Worm (Caenorhabditis elegans) whole organism, L3 larva: Measurements from ENCODE around the gene vglu-2.

Experiments used
- R02D3.7 ChIP-seq: fragments of 150-350 bp; optimal IDR thresholded peaks from 2 replicates; lab custom pipeline; 2014; ENCODE audit warnings: missing biosample characterization, missing genetic modification characterization
- ZK546.5 ChIP-seq: sonication (generic microtip); optimal IDR thresholded peaks from 2 replicates; lab custom pipeline; 2017; ENCODE audit warnings: missing biosample characterization, missing genetic modification characterization
- ama-1 ChIP-seq: fragments of 150-350 bp; optimal IDR thresholded peaks from 2 replicates; lab custom pipeline; 2018
- ceh-16 ChIP-seq: sonication (generic microtip); optimal IDR thresholded peaks from 2 replicates; lab custom pipeline; 2017; ENCODE audit warnings: missing biosample characterization, missing genetic modification characterization
- ceh-28 ChIP-seq: fragments of 150-350 bp; optimal IDR thresholded peaks from 2 replicates; lab custom pipeline; 2014; ENCODE audit warnings: missing biosample characterization, missing genetic modification reagents, missing genetic modification characterization
- ceh-82 ChIP-seq: fragments of 150-350 bp; optimal IDR thresholded peaks from 2 replicates; lab custom pipeline; 2014; ENCODE audit warnings: missing biosample characterization, missing genetic modification characterization
- ceh-9 ChIP-seq: sonication (generic microtip); optimal IDR thresholded peaks from 2 replicates; lab custom pipeline; 2018; ENCODE audit warnings: missing biosample characterization, missing genetic modification characterization
- daf-12 ChIP-seq: fragments of 150-350 bp; optimal IDR thresholded peaks from 2 replicates; lab custom pipeline; 2014; ENCODE audit warnings: missing biosample characterization, missing genetic modification reagents, missing genetic modification characterization
- egl-27 ChIP-seq: sonication (generic microtip); optimal IDR thresholded peaks from 4 replicates; lab custom pipeline; 2017; ENCODE audit warnings: missing biosample characterization, missing genetic modification reagents, missing genetic modification characterization
- egl-5 ChIP-seq: fragments of 150-350 bp; optimal IDR thresholded peaks from 2 replicates; lab custom pipeline; 2017; ENCODE audit warnings: missing biosample characterization, missing genetic modification reagents, missing genetic modification characterization, inconsistent platforms
- elt-1 ChIP-seq: fragments of 150-350 bp; optimal IDR thresholded peaks from 2 replicates; lab custom pipeline; 2014; ENCODE audit warnings: missing biosample characterization, missing genetic modification characterization
- elt-2 ChIP-seq: sonication (generic microtip); optimal IDR thresholded peaks from 2 replicates; lab custom pipeline; 2016; ENCODE audit warnings: missing genetic modification reagents, mild to moderate bottlenecking, missing genetic modification characterization, missing compliant biosample characterization
- elt-3 ChIP-seq, 3 experiments: fragments of 150-350 bp in 1 of 3; sonication (generic microtip) in 2 of 3; optimal IDR thresholded peaks; 2 replicates in 2 of 3; 4 replicates in 1 of 3; lab custom pipeline; 2014 to 2017; ENCODE audit warnings: missing biosample characterization in 3 of 3, missing genetic modification characterization in 3 of 3
- eor-1 ChIP-seq, 2 experiments: fragments of 150-350 bp; optimal IDR thresholded peaks; 2 replicates each; lab custom pipeline; 2014 to 2018; ENCODE audit warnings: missing biosample characterization in 2 of 2, missing genetic modification characterization in 2 of 2
- fkh-10 ChIP-seq: sonication (generic microtip); optimal IDR thresholded peaks from 2 replicates; lab custom pipeline; 2017; ENCODE audit warnings: missing biosample characterization, missing genetic modification reagents, missing genetic modification characterization
- fkh-2 ChIP-seq: fragments of 150-350 bp; optimal IDR thresholded peaks from 2 replicates; lab custom pipeline; 2014; ENCODE audit warnings: missing biosample characterization, missing genetic modification reagents, missing genetic modification characterization
- fos-1 ChIP-seq: fragments of 150-350 bp; optimal IDR thresholded peaks from 2 replicates; lab custom pipeline; 2014; ENCODE audit warnings: missing biosample characterization, missing genetic modification characterization
- hmg-11 ChIP-seq: sonication (generic microtip); optimal IDR thresholded peaks from 2 replicates; lab custom pipeline; 2016; ENCODE audit warnings: missing genetic modification characterization, missing compliant biosample characterization
- jun-1 ChIP-seq: fragments of 150-350 bp; optimal IDR thresholded peaks from 2 replicates; lab custom pipeline; 2014; ENCODE audit warnings: missing biosample characterization, missing genetic modification reagents, missing genetic modification characterization
- lin-15B ChIP-seq: fragments of 150-350 bp; optimal IDR thresholded peaks from 2 replicates; lab custom pipeline; 2014; ENCODE audit warnings: missing biosample characterization, missing genetic modification characterization
- mdl-1 ChIP-seq: fragments of 150-350 bp; optimal IDR thresholded peaks from 2 replicates; lab custom pipeline; 2014; ENCODE audit warnings: missing biosample characterization, missing genetic modification characterization
- mml-1 ChIP-seq: fragments of 150-350 bp; sonication (generic microtip); optimal IDR thresholded peaks from 3 replicates; lab custom pipeline; 2014; ENCODE audit warnings: missing biosample characterization, missing genetic modification characterization
- nfya-1 ChIP-seq: sonication (generic microtip); optimal IDR thresholded peaks from 2 replicates; lab custom pipeline; 2017; ENCODE audit warnings: missing genetic modification characterization, mild to moderate bottlenecking, missing compliant biosample characterization, antibody characterized with exemption, moderate library complexity; ENCODE audit not compliant: insufficient read depth
- nhr-11 ChIP-seq: fragments of 150-350 bp; optimal IDR thresholded peaks from 2 replicates; lab custom pipeline; 2014; ENCODE audit warnings: missing biosample characterization, missing genetic modification characterization
- nhr-12 ChIP-seq: fragments of 150-350 bp; optimal IDR thresholded peaks from 2 replicates; lab custom pipeline; 2014; ENCODE audit warnings: missing biosample characterization, missing genetic modification characterization
- nhr-23 ChIP-seq: fragments of 150-350 bp; optimal IDR thresholded peaks from 2 replicates; lab custom pipeline; 2014; ENCODE audit warnings: missing biosample characterization, missing genetic modification reagents, missing genetic modification characterization
- nhr-25 ChIP-seq: sonication (generic microtip); optimal IDR thresholded peaks from 2 replicates; lab custom pipeline; 2017; ENCODE audit warnings: missing biosample characterization, missing genetic modification characterization
- nhr-43 ChIP-seq: sonication (generic microtip); optimal IDR thresholded peaks from 2 replicates; lab custom pipeline; 2016; ENCODE audit warnings: mild to moderate bottlenecking, missing genetic modification characterization, missing compliant biosample characterization; ENCODE audit not compliant: poor library complexity, severe bottlenecking
- nhr-76 ChIP-seq: fragments of 150-350 bp; sonication (generic microtip); optimal IDR thresholded peaks from 5 replicates; lab custom pipeline; 2014; ENCODE audit warnings: missing biosample characterization, missing genetic modification characterization
- pha-4 ChIP-seq: fragments of 150-350 bp; optimal IDR thresholded peaks from 2 replicates; lab custom pipeline; 2014; ENCODE audit warnings: missing biosample characterization, missing genetic modification reagents, missing genetic modification characterization
- sea-2 ChIP-seq: fragments of 150-350 bp; sonication (generic microtip); optimal IDR thresholded peaks from 4 replicates; lab custom pipeline; 2014; ENCODE audit warnings: missing biosample characterization, missing genetic modification reagents, missing genetic modification characterization
- skn-1 ChIP-seq: fragments of 150-350 bp; optimal IDR thresholded peaks from 2 replicates; lab custom pipeline; 2014; ENCODE audit warnings: missing biosample characterization, missing genetic modification characterization
- snpc-4 ChIP-seq: fragments of 150-350 bp; optimal IDR thresholded peaks from 2 replicates; lab custom pipeline; 2014; ENCODE audit warnings: missing biosample characterization, missing genetic modification characterization
- unc-39 ChIP-seq: sonication (generic microtip); optimal IDR thresholded peaks from 4 replicates; lab custom pipeline; 2017; ENCODE audit warnings: missing biosample characterization, missing genetic modification characterization
- unc-62 ChIP-seq: fragments of 150-350 bp; sonication (generic microtip); optimal IDR thresholded peaks from 4 replicates; lab custom pipeline; 2014; ENCODE audit warnings: missing biosample characterization, missing genetic modification reagents, missing genetic modification characterization
- zag-1 ChIP-seq: fragments of 150-350 bp; optimal IDR thresholded peaks from 2 replicates; lab custom pipeline; 2014; ENCODE audit warnings: missing biosample characterization, missing genetic modification characterization

Gene vglu-2

DNA sequence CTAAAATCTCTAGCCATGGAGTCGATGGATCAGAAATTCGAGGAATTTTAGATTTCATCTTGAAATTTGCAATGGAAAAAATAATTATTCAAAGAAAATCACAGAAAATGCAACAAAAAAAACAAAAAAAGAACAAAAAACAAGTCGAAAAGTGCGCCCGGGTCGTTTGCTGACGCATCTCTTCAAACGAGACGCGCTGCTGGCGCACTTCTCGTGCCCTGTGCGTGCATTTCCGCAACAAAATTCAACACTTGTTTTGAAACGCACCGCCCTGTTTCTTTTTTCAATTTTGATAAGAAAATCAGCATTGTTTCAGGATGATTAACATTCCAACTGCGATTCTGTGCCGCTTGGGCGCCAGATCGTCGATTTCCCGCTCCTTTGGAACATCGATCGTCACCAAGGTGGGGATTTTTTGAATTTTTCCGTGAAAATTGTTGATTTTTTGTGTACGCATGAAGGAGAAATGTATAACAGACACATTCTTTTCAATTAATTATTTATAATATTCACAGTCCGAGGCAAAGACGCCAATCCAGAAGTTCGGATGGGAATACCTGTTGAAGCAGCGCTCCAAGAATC lies 39.1 kb downstream of the vglu-2 start, which contains the start of the genes jmjd-4 and mev-1 (continued):
- TF ChIP-seq ama-1 (lab: Kevin White, UChicago): peak; percentile 52
- no peak for TF ChIP-seq mml-1 (tag; lab: Kevin White, UChicago)
- TF ChIP-seq elt-1 (tag; lab: Kevin White, UChicago): peak; percentile 33
- no peak for TF ChIP-seq zag-1 (tag; lab: Kevin White, UChicago)
- TF ChIP-seq nhr-12 (tag; lab: Kevin White, UChicago): no peak
- TF ChIP-seq ceh-9 (tag; lab: Kevin White, UChicago): no peak
- no peak for TF ChIP-seq unc-62 (GFP tag; lab: Kevin White, UChicago)
- TF ChIP-seq skn-1 (tag; lab: Kevin White, UChicago): peak; percentile 69
- no peak for TF ChIP-seq ZK546.5
- peak; percentile 87 for TF ChIP-seq nhr-43 (tag; lab: Kevin White, UChicago)
- TF ChIP-seq ceh-16 (tag; lab: Kevin White, UChicago): no peak
- no peak for TF ChIP-seq fos-1
- TF ChIP-seq pha-4 (tag; lab: Kevin White, UChicago): peak; percentile 83

DNA sequence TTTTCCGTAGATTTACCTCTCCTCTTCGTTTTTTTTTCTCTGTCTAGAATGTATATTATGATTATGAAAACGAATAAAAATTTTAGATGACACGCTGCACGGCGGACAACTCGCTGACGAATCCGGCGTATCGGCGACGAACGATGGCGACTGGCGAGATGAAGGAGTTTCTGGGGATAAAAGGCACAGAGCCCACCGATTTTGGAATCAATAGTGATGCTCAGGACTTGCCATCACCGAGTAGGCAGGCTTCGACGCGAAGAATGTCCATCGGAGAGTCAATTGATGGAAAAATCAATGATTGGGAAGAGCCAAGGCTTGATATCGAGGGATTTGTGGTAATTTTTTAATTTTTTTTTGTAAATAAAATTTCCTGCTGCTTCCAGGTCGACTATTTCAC lies 40.1 kb downstream of the vglu-2 start, which contains the start of gene ced-9:
TSS of gene ced-9 (plus strand) at position 87 of the 400 bp plus-strand sequence.
- TF ChIP-seq mdl-1 (tag; lab: Kevin White, UChicago): no peak
- TF ChIP-seq sea-2 (GFP tag; lab: Kevin White, UChicago): no peak
- TF ChIP-seq fkh-10 (GFP tag; lab: Kevin White, UChicago): no peak
- no peak for TF ChIP-seq unc-39 (tag; lab: Kevin White, UChicago)
- no peak for TF ChIP-seq nhr-23 (tag; lab: Kevin White, UChicago)
- no peak for TF ChIP-seq fkh-2
- TF ChIP-seq ceh-82: no peak

DNA sequence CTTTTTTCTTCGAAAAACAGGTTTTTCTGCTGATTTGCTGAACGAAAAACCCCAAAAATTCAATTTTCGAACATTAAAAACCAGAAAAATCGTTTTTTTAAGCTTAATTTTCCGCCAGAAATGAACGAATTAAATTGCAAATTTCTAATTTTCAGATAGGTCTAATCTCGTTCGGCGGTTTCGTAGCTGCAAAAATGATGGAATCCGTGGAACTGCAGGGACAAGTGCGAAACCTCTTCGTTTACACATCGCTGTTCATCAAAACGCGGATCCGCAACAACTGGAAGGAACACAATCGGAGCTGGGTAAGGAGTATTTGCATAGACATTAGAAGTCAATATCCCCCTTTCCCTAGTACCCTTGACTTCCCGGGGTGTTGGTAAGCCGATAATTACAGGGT lies 41.2 kb downstream of the vglu-2 start:
- TF ChIP-seq nhr-25 (no peak), pha-4 (tag; lab: Kevin White, UChicago) (no peak), nhr-43 (tag; lab: Kevin White, UChicago) (no peak), mdl-1 (tag; lab: Kevin White, UChicago) (no peak), hmg-11 (tag; lab: Kevin White, UChicago) (no peak), daf-12 (tag; lab: Kevin White, UChicago) (no peak), snpc-4 (tag; lab: Kevin White, UChicago) (no peak)
- TF ChIP-seq, all 47 proteins: peak for 0

- TF ChIP-seq egl-27 (tag; lab: Kevin White, UChicago) (no peak), elt-1 (tag; lab: Kevin White, UChicago) (peak; percentile 43), jun-1 (tag; lab: Kevin White, UChicago) (peak; percentile 48), nhr-43 (tag; lab: Kevin White, UChicago) (peak; percentile 61), lin-15B (tag; lab: Kevin White, UChicago) (no peak), ceh-28 (tag; lab: Kevin White, UChicago) (peak; percentile 27), nhr-23 (tag; lab: Kevin White, UChicago) (peak; percentile 27), nhr-25 (peak; percentile 51)
Observed at ce11 chrIII:10337508-10338166, 42.7 kb downstream of the vglu-2 start, which contains the start of gene ttr-15. ttr-15 (plus strand) TSS chrIII:10337847.

DNA sequence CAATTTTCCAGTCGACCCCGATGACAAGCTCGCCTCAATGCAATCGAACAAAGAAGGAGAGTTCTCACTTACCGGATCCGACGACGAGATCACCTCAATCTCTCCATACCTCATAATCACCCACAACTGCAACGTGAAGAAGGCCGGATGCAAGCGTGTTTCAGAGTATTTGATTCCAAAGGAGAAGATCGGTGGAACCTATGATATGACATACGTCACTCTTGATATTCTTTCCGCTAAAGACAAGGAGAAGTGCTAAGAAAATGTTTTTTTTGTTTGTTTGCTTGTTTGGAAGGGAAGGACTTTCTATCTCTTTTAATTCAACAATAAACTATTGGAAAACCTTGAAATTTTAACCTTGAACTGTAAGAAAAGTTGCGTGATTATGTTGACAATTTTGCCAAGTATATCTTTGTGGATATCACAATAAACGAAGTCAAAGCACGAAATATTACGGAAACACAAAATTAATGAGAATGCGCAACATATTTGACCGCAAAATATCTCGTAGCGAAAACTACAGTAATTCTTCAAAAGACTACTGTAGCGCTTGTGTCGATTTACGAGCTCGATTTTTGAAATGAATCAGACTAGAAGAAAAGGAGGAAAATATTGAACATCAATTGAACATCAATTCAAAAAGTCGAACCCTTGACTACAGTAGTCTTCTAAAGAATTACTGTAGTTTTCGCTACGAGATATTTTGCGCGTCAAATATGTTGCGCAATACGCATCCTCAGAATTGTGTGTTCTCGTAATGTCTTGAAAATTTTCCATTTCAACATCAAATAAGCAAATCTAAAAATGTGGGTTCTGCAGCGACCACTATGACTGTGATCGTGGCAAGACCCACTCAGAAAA lies 44.3 kb downstream of the vglu-2 start:
- TF ChIP-seq zag-1 (tag; lab: Kevin White, UChicago) (no peak), nhr-43 (tag; lab: Kevin White, UChicago) (no peak), nhr-25 (peak; percentile 39), R02D3.7 (tag; lab: Kevin White, UChicago) (peak; percentile 19), elt-3 (tag; optimal IDR thresholded peaks at IDR 0.05; lab: Kevin White, UChicago) (no peak), nfya-1 (tag; lab: Kevin White, UChicago) (no peak), ceh-16 (tag; lab: Kevin White, UChicago) (no peak), egl-5 (tag; lab: Kevin White, UChicago) (no peak), fos-1 (no peak), elt-2 (tag; lab: Kevin White, UChicago) (no peak), ceh-28 (tag; lab: Kevin White, UChicago) (peak; percentile 34), fkh-10 (GFP tag; lab: Kevin White, UChicago) (no peak), eor-1 (tag; optimal IDR thresholded peaks at IDR 0.05; lab: Kevin White, UChicago) (no peak), mdl-1 (tag; lab: Kevin White, UChicago) (no peak), ZK546.5 (no peak), nhr-76 (tag; lab: Kevin White, UChicago) (no peak), ama-1 (lab: Kevin White, UChicago) (peak; percentile 66), nhr-11 (tag; lab: Kevin White, UChicago) (no peak)
